Worm (Caenorhabditis elegans): ENCODE measurements around the gene ZK892.3.

ce11 chrII:9976405-9976804 is 25.2 kb upstream of the ZK892.3 start, which contains the start of gene R53.8:
- no peak for TF ChIP-seq him-1 (tag; optimal IDR thresholded peaks at IDR 0.05)
- no peak for TF ChIP-seq W03F9.2 (tag; optimal IDR thresholded peaks at IDR 0.05)

Measured in whole organism, L4/young adult.